Worm (Caenorhabditis elegans) whole organism, young adult: ENCODE results near the gene unc-52.

Source experiments
- B0336.3 ChIP-seq: fragments of 200-800 bp; sonication (Bioruptor generic); IDR thresholded peaks from 2 replicates; pipeline ENCODE4 v1.3.6; 2022; ENCODE audit warnings: missing genetic modification characterization, missing compliant biosample characterization
- F57A8.1 ChIP-seq: fragments of 200-800 bp; sonication (Bioruptor generic); optimal IDR thresholded peaks from 2 replicates; lab custom pipeline; 2018; ENCODE audit warnings: mild to moderate bottlenecking, missing genetic modification characterization, moderate library complexity, missing compliant biosample characterization
- aptf-2 ChIP-seq: fragments of 200-800 bp; sonication (Bioruptor generic); conservative IDR thresholded peaks from 2 replicates; pipeline ENCODE4 v1.3.6; 2022; ENCODE audit warnings: missing genetic modification reagents, missing genetic modification characterization, missing compliant biosample characterization
- egl-18 ChIP-seq: fragments of 200-800 bp; sonication (Bioruptor generic); IDR thresholded peaks from 2 replicates; pipeline ENCODE4 v1.3.6; 2022; ENCODE audit warnings: missing genetic modification reagents, missing genetic modification characterization, missing compliant biosample characterization
- lin-35 ChIP-seq, 3 experiments: fragments of 150-350 bp in 2 of 3; sonication (generic microtip) in 1 of 3; optimal IDR thresholded peaks; 2 replicates each; lab custom pipeline; 2014 to 2018; ENCODE audit warnings: missing biosample characterization in 3 of 3, missing genetic modification characterization in 3 of 3, missing genetic modification reagents in 3 of 3
- nhr-90 ChIP-seq: sonication (generic microtip); optimal IDR thresholded peaks from 2 replicates; lab custom pipeline; 2016; ENCODE audit warnings: missing genotype, mild to moderate bottlenecking, missing genetic modification characterization, missing compliant biosample characterization
- pha-4 ChIP-seq: fragments of 150-350 bp; sonication (generic microtip); optimal IDR thresholded peaks from 2 replicates; lab custom pipeline; 2014; ENCODE audit warnings: missing biosample characterization, missing genetic modification reagents, missing genetic modification characterization
- rpc-1 ChIP-seq, 2 experiments: fragments of 150-350 bp in 1 of 2; sonication (generic microtip) in 1 of 2; optimal IDR thresholded peaks; 2 replicates each; lab custom pipeline; 2014 to 2018; ENCODE audit warnings: missing biosample characterization in 1 of 2, missing genetic modification characterization in 1 of 2, missing genetic modification reagents in 1 of 2, missing genotype in 1 of 2
- tbp1 ChIP-seq: fragments of 200-800 bp; sonication (Bioruptor generic); optimal IDR thresholded peaks from 2 replicates; lab custom pipeline; 2018; ENCODE audit warnings: mild to moderate bottlenecking, missing genetic modification characterization, missing compliant biosample characterization
- unc-62 ChIP-seq: fragments of 150-350 bp; optimal IDR thresholded peaks from 2 replicates; lab custom pipeline; 2014; ENCODE audit warnings: missing biosample characterization, missing genetic modification reagents, missing genetic modification characterization

ce11 chrII:14597788-14598187 lies 86.5 kb downstream of the unc-52 start:
- TF ChIP-seq unc-62 (GFP tag; lab: Kevin White, UChicago) (no peak), nhr-90 (no peak), B0336.3 (GFP tag; lab: Robert Waterston, UW) (no peak), rpc-1 (optimal IDR thresholded peaks at IDR 0.05; lab: Kevin White, UChicago) (no peak), rpc-1 (tag; optimal IDR thresholded peaks at IDR 0.05; lab: Kevin White, UChicago) (no peak), egl-18 (GFP tag; lab: Robert Waterston, UW) (no peak), tbp1 (GFP tag; lab: Kevin White, UChicago) (no peak), F57A8.1 (no peak), lin-35 (GFP tag; optimal IDR thresholded peaks at IDR 0.05; lab: Kevin White, UChicago) (no peak), pha-4 (tag; lab: Kevin White, UChicago) (no peak), aptf-2 (GFP tag; lab: Robert Waterston, UW) (no peak)
